Worm (Caenorhabditis elegans): ENCODE results near the gene F46E10.3.

- TF ChIP-seq him-1 (tag; optimal IDR thresholded peaks at IDR 0.05) (no peak), dao-5 (tag; optimal IDR thresholded peaks at IDR 0.05) (no peak)
Observed at ce11 chrV:6492497-6492896, 25.6 kb upstream of the F46E10.3 start.

Measured in whole organism, L4/young adult.